Fruit fly (Drosophila melanogaster) whole organism, embryonic: Measurements from ENCODE around the gene Argl.

ENCODE experiments used
- CG12155 ChIP-seq: fragments of 200-800 bp; sonication (Bioruptor generic); optimal IDR thresholded peaks from 3 replicates; lab custom pipeline; 2016; ENCODE audit warnings: missing biosample characterization, missing genetic modification characterization
- CG1233 ChIP-seq: fragments of 200-800 bp; sonication (Bioruptor generic); optimal IDR thresholded peaks from 4 replicates; lab custom pipeline; 2018; ENCODE audit warnings: missing biosample characterization, mild to moderate bottlenecking, missing genetic modification characterization
- CG15011 ChIP-seq: fragments of 200-800 bp; sonication (Bioruptor generic); optimal IDR thresholded peaks from 3 replicates; lab custom pipeline; 2018; ENCODE audit warnings: missing biosample characterization, mild to moderate bottlenecking, missing genetic modification characterization
- CG16813 ChIP-seq: fragments of 200-800 bp; sonication (Bioruptor generic); IDR thresholded peaks from 3 replicates; pipeline ENCODE4 v1.3.6; 2022; ENCODE audit warnings: missing biosample characterization, missing genetic modification characterization; ENCODE audit not compliant: partially characterized antibody
- CG17186 ChIP-seq: fragments of 200-800 bp; sonication (Bioruptor generic); optimal IDR thresholded peaks from 3 replicates; lab custom pipeline; 2017; ENCODE audit warnings: missing biosample characterization, missing genetic modification reagents, missing genetic modification characterization
- CG17385 ChIP-seq: fragments of 200-800 bp; sonication (Bioruptor generic); optimal IDR thresholded peaks from 3 replicates; lab custom pipeline; 2018; ENCODE audit warnings: missing biosample characterization, mild to moderate bottlenecking, missing genetic modification characterization
- CG17568 ChIP-seq: fragments of 200-800 bp; sonication (Bioruptor generic); optimal IDR thresholded peaks from 2 replicates; lab custom pipeline; 2018; ENCODE audit warnings: missing biosample characterization, mild to moderate bottlenecking, missing genetic modification characterization, moderate library complexity
- CG17829 ChIP-seq: fragments of 200-800 bp; optimal IDR thresholded peaks from 2 replicates; lab custom pipeline; 2019; ENCODE audit warnings: missing biosample characterization, mild to moderate bottlenecking, missing genetic modification characterization, moderate library complexity
- CG2120 ChIP-seq: fragments of 200-800 bp; sonication (Bioruptor generic); optimal IDR thresholded peaks from 3 replicates; lab custom pipeline; 2016; ENCODE audit warnings: missing biosample characterization, missing genetic modification characterization
- CG3163 ChIP-seq: fragments of 200-800 bp; sonication (Bioruptor generic); optimal IDR thresholded peaks from 3 replicates; lab custom pipeline; 2016; ENCODE audit warnings: missing biosample characterization, missing genetic modification characterization
- CG3281 ChIP-seq: fragments of 200-800 bp; sonication (Bioruptor generic); optimal IDR thresholded peaks from 3 replicates; lab custom pipeline; 2017; ENCODE audit warnings: missing biosample characterization, mild to moderate bottlenecking, missing genetic modification characterization
- CG33557 ChIP-seq: fragments of 200-800 bp; sonication (Bioruptor generic); optimal IDR thresholded peaks from 2 replicates; lab custom pipeline; 2019; ENCODE audit warnings: missing biosample characterization, mild to moderate bottlenecking, missing genetic modification characterization, moderate library complexity
- CG34224 ChIP-seq: fragments of 200-800 bp; sonication (Bioruptor generic); IDR thresholded peaks from 3 replicates; pipeline ENCODE4 v1.3.6; 2022; ENCODE audit warnings: missing biosample characterization, missing genetic modification characterization; ENCODE audit not compliant: partially characterized antibody
- CG3847 ChIP-seq: fragments of 200-800 bp; sonication (Bioruptor generic); IDR thresholded peaks from 2 replicates; pipeline ENCODE4 v1.3.6; 2022; ENCODE audit warnings: missing biosample characterization, missing genetic modification characterization
- CG7271 ChIP-seq: fragments of 200-800 bp; sonication (Bioruptor generic); optimal IDR thresholded peaks from 2 replicates; lab custom pipeline; 2018; ENCODE audit warnings: missing biosample characterization, mild to moderate bottlenecking, missing genetic modification characterization, moderate library complexity
- CG7745 ChIP-seq: fragments of 200-800 bp; sonication (Bioruptor generic); optimal IDR thresholded peaks from 2 replicates; lab custom pipeline; 2018; ENCODE audit warnings: missing biosample characterization, mild to moderate bottlenecking, missing genetic modification characterization, moderate library complexity
- CG7928 ChIP-seq: fragments of 200-800 bp; sonication (Bioruptor generic); optimal IDR thresholded peaks from 2 replicates; lab custom pipeline; 2017; ENCODE audit warnings: missing biosample characterization, mild to moderate bottlenecking, missing genetic modification characterization
- Deaf1 ChIP-seq: fragments of 200-800 bp; optimal IDR thresholded peaks from 3 replicates; lab custom pipeline; 2019; ENCODE audit warnings: missing biosample characterization, mild to moderate bottlenecking, missing genetic modification characterization, moderate library complexity
- ERR ChIP-seq: fragments of 200-800 bp; sonication (Bioruptor generic); optimal IDR thresholded peaks from 2 replicates; lab custom pipeline; 2016; ENCODE audit warnings: missing biosample characterization, missing genetic modification characterization
- Hmx ChIP-seq: fragments of 200-800 bp; sonication (Bioruptor generic); optimal IDR thresholded peaks from 2 replicates; lab custom pipeline; 2016; ENCODE audit warnings: missing biosample characterization, missing genetic modification characterization
- Kr ChIP-seq: fragments of 200-800 bp; sonication (Bioruptor generic); optimal IDR thresholded peaks from 2 replicates; lab custom pipeline; 2017; ENCODE audit warnings: missing biosample characterization, mild to moderate bottlenecking, missing genetic modification characterization
- Lim3 ChIP-seq: fragments of 200-800 bp; sonication (Bioruptor generic); IDR thresholded peaks from 2 replicates; pipeline ENCODE4 v1.3.6; 2022; ENCODE audit warnings: missing biosample characterization, missing genetic modification characterization
- Max ChIP-seq: fragments of 200-800 bp; sonication (Bioruptor generic); optimal IDR thresholded peaks from 2 replicates; lab custom pipeline; 2016; ENCODE audit warnings: missing biosample characterization, mild to moderate bottlenecking, missing genetic modification characterization
- Mrtf ChIP-seq: fragments of 200-800 bp; sonication (Bioruptor generic); IDR thresholded peaks from 3 replicates; pipeline ENCODE4 v1.3.6; 2022; ENCODE audit warnings: missing biosample characterization, missing genetic modification characterization
- Poxn ChIP-seq: fragments of 200-800 bp; sonication (Bioruptor generic); IDR thresholded peaks from 2 replicates; pipeline ENCODE4 v1.3.6; 2022; ENCODE audit warnings: missing biosample characterization, missing genetic modification characterization
- Rx ChIP-seq: fragments of 200-800 bp; sonication (Bioruptor generic); IDR thresholded peaks from 2 replicates; pipeline ENCODE4 v1.3.6; 2022; ENCODE audit warnings: missing biosample characterization, missing genetic modification characterization
- Stat92E ChIP-seq, 3 experiments: fragments of >200 bp in 2 of 3; fragments of 200-800 bp in 1 of 3; sonication (Bioruptor generic) in 1 of 3; optimal IDR thresholded peaks; 2 replicates each; lab custom pipeline; 2017 to 2019; ENCODE audit warnings: missing biosample characterization in 3 of 3, missing genetic modification characterization in 3 of 3, mild to moderate bottlenecking in 1 of 3, moderate library complexity in 1 of 3
- Trl ChIP-seq, 3 experiments: fragments of >200 bp in 2 of 3; fragments of 200-800 bp in 1 of 3; sonication (Bioruptor generic) in 1 of 3; optimal IDR thresholded peaks; 2 replicates in 1 of 3; 3 replicates in 2 of 3; lab custom pipeline; 2016 to 2017; ENCODE audit warnings: missing biosample characterization in 1 of 3, missing genetic modification characterization in 1 of 3
- Xrp1 ChIP-seq: fragments of 200-800 bp; sonication (Bioruptor generic); IDR thresholded peaks from 2 replicates; pipeline ENCODE4 v1.3.6; 2022; ENCODE audit warnings: missing biosample characterization, missing genetic modification characterization
- abd-A ChIP-seq: fragments of 200-800 bp; sonication (Bioruptor generic); optimal IDR thresholded peaks from 3 replicates; lab custom pipeline; 2019; ENCODE audit warnings: missing biosample characterization, mild to moderate bottlenecking, missing genetic modification characterization, moderate library complexity
- cwo ChIP-seq: fragments of 200-800 bp; sonication (Bioruptor generic); optimal IDR thresholded peaks from 3 replicates; lab custom pipeline; 2017; ENCODE audit warnings: missing biosample characterization, missing genetic modification characterization, mild to moderate bottlenecking, moderate library complexity, missing genetic modification reagents
- danr ChIP-seq: fragments of 200-800 bp; sonication (Bioruptor generic); IDR thresholded peaks from 2 replicates; pipeline ENCODE4 v1.3.6; 2022; ENCODE audit warnings: missing biosample characterization, missing genetic modification characterization
- gt ChIP-seq: fragments of 200-800 bp; sonication (Bioruptor generic); IDR thresholded peaks from 2 replicates; pipeline ENCODE4 v1.3.6; 2022; ENCODE audit warnings: missing biosample characterization, missing genetic modification characterization
- lilli ChIP-seq: fragments of 200-800 bp; sonication (Bioruptor generic); optimal IDR thresholded peaks from 3 replicates; lab custom pipeline; 2016; ENCODE audit warnings: missing biosample characterization, missing genetic modification characterization
- prd ChIP-seq, 3 experiments: fragments of >200 bp in 2 of 3; fragments of 200-800 bp in 1 of 3; sonication (Bioruptor generic) in 1 of 3; optimal IDR thresholded peaks in 2 of 3; IDR thresholded peaks in 1 of 3; 2 replicates in 2 of 3; 3 replicates in 1 of 3; pipeline versions ENCODE4 v1.3.6 to Lab custom; 2017 to 2022; ENCODE audit warnings: missing biosample characterization in 1 of 3, missing genetic modification characterization in 1 of 3
- rib ChIP-seq: fragments of 200-800 bp; sonication (Bioruptor generic); IDR thresholded peaks from 2 replicates; pipeline ENCODE4 v1.3.6; 2022; ENCODE audit warnings: missing biosample characterization, missing genetic modification characterization
- schlank ChIP-seq: fragments of 200-800 bp; sonication (Bioruptor generic); optimal IDR thresholded peaks from 2 replicates; lab custom pipeline; 2018; ENCODE audit warnings: missing biosample characterization, mild to moderate bottlenecking, missing genetic modification characterization
- scrt ChIP-seq: fragments of 200-800 bp; sonication (Bioruptor generic); optimal IDR thresholded peaks from 2 replicates; lab custom pipeline; 2018; ENCODE audit warnings: missing biosample characterization, mild to moderate bottlenecking, missing genetic modification characterization, moderate library complexity
- slbo ChIP-seq: fragments of 200-800 bp; sonication (Bioruptor generic); IDR thresholded peaks from 2 replicates; pipeline ENCODE4 v1.3.6; 2022; ENCODE audit warnings: missing biosample characterization, missing genetic modification characterization
- slou ChIP-seq: fragments of 200-800 bp; sonication (Bioruptor generic); optimal IDR thresholded peaks from 3 replicates; lab custom pipeline; 2016; ENCODE audit warnings: missing biosample characterization, missing genetic modification characterization
- trem ChIP-seq: fragments of 200-800 bp; optimal IDR thresholded peaks from 3 replicates; lab custom pipeline; 2019; ENCODE audit warnings: missing biosample characterization, mild to moderate bottlenecking, missing genetic modification characterization, moderate library complexity
- trh ChIP-seq: fragments of 200-800 bp; sonication (Bioruptor generic); optimal IDR thresholded peaks from 2 replicates; lab custom pipeline; 2016; ENCODE audit warnings: missing biosample characterization, missing genetic modification characterization
- tx ChIP-seq: fragments of 200-800 bp; sonication (Bioruptor generic); optimal IDR thresholded peaks from 2 replicates; lab custom pipeline; 2016; ENCODE audit warnings: missing biosample characterization, missing genetic modification characterization
- yki ChIP-seq: fragments of >200 bp; optimal IDR thresholded peaks from 3 replicates; lab custom pipeline; 2018
- zen ChIP-seq: fragments of 200-800 bp; sonication (Bioruptor generic); optimal IDR thresholded peaks from 3 replicates; lab custom pipeline; 2018; ENCODE audit warnings: missing biosample characterization, mild to moderate bottlenecking, missing genetic modification characterization, moderate library complexity
- zf30C ChIP-seq: fragments of 200-800 bp; sonication (Bioruptor generic); optimal IDR thresholded peaks from 3 replicates; lab custom pipeline; 2018; ENCODE audit warnings: missing biosample characterization, mild to moderate bottlenecking, missing genetic modification characterization
- zfh2 ChIP-seq: fragments of 200-800 bp; sonication (Bioruptor generic); optimal IDR thresholded peaks from 2 replicates; lab custom pipeline; 2016; ENCODE audit warnings: missing biosample characterization, missing genetic modification characterization

The Argl gene

dm6 chr2L:8897954-8898713 lies 43.8 kb downstream of the Argl start (continued):
- TF ChIP-seq trh = no peak
- TF ChIP-seq yki (lab: Kevin White, UChicago) = no peak
- no peak for TF ChIP-seq CG16813 (GFP tag; lab: Robert Waterston, UW)

dm6 chr2L:8894224-8894623 lies 47.7 kb downstream of the Argl start:
- TF ChIP-seq zen = no peak
- no peak for TF ChIP-seq danr
- no peak for TF ChIP-seq Trl (optimal IDR thresholded peaks at IDR 0.05; lab: Kevin White, UChicago)
- peak; percentile 41 for TF ChIP-seq Trl (GFP tag; optimal IDR thresholded peaks at IDR 0.05; lab: Kevin White, UChicago)
- no peak; the same call in 1 of the 2 replicates for TF ChIP-seq slbo
- TF ChIP-seq CG17568 = no peak
- no peak for TF ChIP-seq CG17186 (GFP tag; lab: Kevin White, UChicago)
- no peak; the same call in 2 of the 3 replicates for TF ChIP-seq Mrtf (GFP tag; lab: Robert Waterston, UW)
- peak; percentile 4 for TF ChIP-seq CG17385 (GFP tag; lab: Kevin White, UChicago)
- peak; percentile 31; the same call in 1 of the 2 replicates for TF ChIP-seq Poxn (GFP tag; lab: Robert Waterston, UW)
- TF ChIP-seq trem = no peak
- TF ChIP-seq Lim3 (GFP tag; lab: Robert Waterston, UW) = no peak
- TF ChIP-seq scrt = peak; percentile 51
- no peak for TF ChIP-seq CG7271 (tag; lab: Kevin White, UChicago)
- TF ChIP-seq gt (GFP tag; lab: Robert Waterston, UW) = no peak
- TF ChIP-seq CG3281 (GFP tag; lab: Kevin White, UChicago) = peak; percentile 68
- TF ChIP-seq lilli (GFP tag; lab: Kevin White, UChicago) = peak; percentile 67
- no peak for TF ChIP-seq Kr (GFP tag; lab: Kevin White, UChicago)
- peak; percentile 10 for TF ChIP-seq cwo (GFP tag; lab: Kevin White, UChicago)
- TF ChIP-seq CG33557 (GFP tag; lab: Kevin White, UChicago) = no peak
- peak; percentile 38; the same call in 1 of the 2 replicates for TF ChIP-seq Rx
- peak; percentile 21 for TF ChIP-seq CG12155 (GFP tag; lab: Kevin White, UChicago)
- TF ChIP-seq Max = peak; percentile 12
- 0 out of 2 replicates have a peak, but pooled peaks have one; percentile 26 for TF ChIP-seq rib (GFP tag; lab: Robert Waterston, UW)
- no peak for TF ChIP-seq CG17829 (tag; lab: Kevin White, UChicago)
- no peak for TF ChIP-seq CG7745 (tag; lab: Kevin White, UChicago)
- TF ChIP-seq tx = peak; percentile 1
- peak; percentile 32; the same call in 1 of the 2 replicates for TF ChIP-seq Xrp1
- no peak for TF ChIP-seq CG7928 (GFP tag; lab: Kevin White, UChicago)
- TF ChIP-seq CG2120 (GFP tag; lab: Kevin White, UChicago) = peak; percentile 79
- TF ChIP-seq Hmx (GFP tag; lab: Kevin White, UChicago) = no peak
- TF ChIP-seq abd-A (tag; lab: Kevin White, UChicago) = peak; percentile 9
- no peak for TF ChIP-seq CG3163 (GFP tag; lab: Kevin White, UChicago)
- TF ChIP-seq slou = no peak
- no peak for TF ChIP-seq CG34224 (GFP tag; lab: Robert Waterston, UW)
- no peak for TF ChIP-seq Stat92E (GFP tag; optimal IDR thresholded peaks at IDR 0.05; lab: Kevin White, UChicago)
- no peak for TF ChIP-seq Deaf1 (tag; lab: Kevin White, UChicago)
- TF ChIP-seq ERR = no peak
- TF ChIP-seq zf30C (GFP tag; lab: Kevin White, UChicago) = no peak
- TF ChIP-seq CG1233 (GFP tag; lab: Kevin White, UChicago) = peak; percentile 28
- TF ChIP-seq zfh2 (GFP tag; lab: Kevin White, UChicago) = peak; percentile 56
- TF ChIP-seq schlank (tag; lab: Kevin White, UChicago) = peak; percentile 34
- peak; percentile 7 for TF ChIP-seq CG15011 (GFP tag; lab: Kevin White, UChicago)
- peak; percentile 46 for TF ChIP-seq CG3847
- no peak for TF ChIP-seq prd (optimal IDR thresholded peaks at IDR 0.05; lab: Kevin White, UChicago)
- TF ChIP-seq prd (GFP tag; IDR thresholded peaks at IDR 0.05; lab: Robert Waterston, UW) = peak; percentile 62; the same call in 2 of the 3 replicates
